Worm (Caenorhabditis elegans): Measurements from ENCODE around the gene cash-1.

Gene cash-1

DNA sequence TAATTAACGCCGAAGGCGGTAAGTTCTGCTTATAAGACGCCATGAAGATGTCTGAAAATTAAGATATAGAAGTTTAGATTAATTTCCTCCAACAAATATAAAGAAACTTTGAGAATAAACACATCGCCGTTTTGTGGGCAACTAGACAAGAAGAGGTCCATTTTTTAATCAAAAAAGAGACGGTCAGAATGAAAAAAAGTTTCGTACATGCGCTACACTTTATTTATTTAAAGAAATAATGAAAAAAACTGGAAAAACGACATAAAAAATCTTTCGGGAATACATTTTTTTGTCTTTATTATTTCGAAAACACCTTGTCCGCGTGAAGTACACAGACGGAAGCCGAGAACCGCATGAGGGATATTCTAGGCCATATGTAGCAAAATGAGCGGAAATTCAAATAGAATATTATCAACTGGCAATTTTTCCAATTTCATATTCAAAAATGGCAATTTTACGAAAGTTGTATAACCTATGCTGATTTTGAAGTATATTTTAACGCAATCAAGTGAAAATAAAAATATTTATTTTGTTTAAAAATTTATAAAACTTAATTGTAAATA is 6.2 kb upstream of the cash-1 start, which contains the start of gene sluh-7 (continued):
- TF ChIP-seq aha-1 (tag) (peak; percentile 79), php-3 (GFP tag; IDR thresholded peaks at IDR 0.05) (no peak), lsy-2 (tag; optimal IDR thresholded peaks at IDR 0.05) (peak in 1 of 2 experiments; percentile 88), F49E8.2 (tag; optimal IDR thresholded peaks at IDR 0.05; ENCODE audit: borderline replicate concordance) (no peak), ZK337.2 (GFP tag; IDR thresholded peaks at IDR 0.05) (peak; percentile 84), lim-7 (GFP tag; IDR thresholded peaks at IDR 0.05) (no peak), egl-27 (tag; optimal IDR thresholded peaks at IDR 0.05) (no peak), hmg-1.1 (GFP tag; IDR thresholded peaks at IDR 0.05) (0 out of 2 replicates have a peak, but pooled peaks have one; percentile 12), ZK546.5 (tag; optimal IDR thresholded peaks at IDR 0.05) (no peak), F10B5.3 (tag; optimal IDR thresholded peaks at IDR 0.05) (no peak), attf-4 (tag; optimal IDR thresholded peaks at IDR 0.05) (no peak), gei-8 (GFP tag; optimal IDR thresholded peaks at IDR 0.05) (no peak), zip-2 (tag; optimal IDR thresholded peaks at IDR 0.05) (no peak), daf-16 (GFP tag; optimal IDR thresholded peaks at IDR 0.05) (no peak), daf-16 (tag; optimal IDR thresholded peaks at IDR 0.05) (peak; percentile 52), jun-1 (tag; optimal IDR thresholded peaks at IDR 0.05) (no peak), fos-1 (tag; optimal IDR thresholded peaks at IDR 0.05) (no peak), nhr-28 (tag; optimal IDR thresholded peaks at IDR 0.05) (peak; percentile 30), dmd-8 (GFP tag; IDR thresholded peaks at IDR 0.05) (no peak), ceh-44 (GFP tag; IDR thresholded peaks at IDR 0.05) (no peak), ceh-62 (tag; optimal IDR thresholded peaks at IDR 0.05) (no peak), ctbp-1 (GFP tag; IDR thresholded peaks at IDR 0.05) (no peak), lin-13 (GFP tag; optimal IDR thresholded peaks at IDR 0.05) (peak; percentile 27), pha-4 (GFP tag; IDR thresholded peaks at IDR 0.05) (no peak), pha-4 (tag; optimal IDR thresholded peaks at IDR 0.05) (no peak)

DNA sequence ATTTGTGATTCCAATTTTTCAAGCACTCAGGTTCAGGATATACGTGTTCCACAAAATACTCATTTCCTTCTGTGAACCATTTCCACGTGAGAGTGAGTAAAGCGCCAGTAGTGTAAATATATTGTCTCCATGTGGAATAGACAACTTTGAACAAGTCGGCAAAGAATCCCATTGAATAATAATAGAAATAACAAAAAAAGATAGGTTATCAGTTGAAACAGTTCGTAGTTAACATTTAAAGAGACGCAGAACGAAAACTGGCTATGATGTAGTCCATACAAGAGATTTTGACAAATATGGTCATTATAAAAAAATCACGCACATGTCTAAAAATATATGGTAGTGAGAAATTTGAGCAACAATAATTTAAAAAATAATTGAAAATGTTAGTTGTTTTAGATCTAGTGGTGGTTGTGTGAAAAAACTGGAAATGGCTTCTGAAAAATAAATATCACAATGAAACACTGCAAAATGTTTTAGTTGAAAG is 4.6 kb upstream of the cash-1 start, which contains the start of gene ceeh-2:
ceeh-2 (minus strand) TSS at position 437 of the 487 bp plus-strand sequence.
- TF ChIP-seq zip-11 (GFP tag; IDR thresholded peaks at IDR 0.05) (no peak), nhr-77 (tag; optimal IDR thresholded peaks at IDR 0.05) (peak; percentile 28), saeg-2 (GFP tag; IDR thresholded peaks at IDR 0.05) (no peak), nhr-28 (tag; optimal IDR thresholded peaks at IDR 0.05) (peak; percentile 59), dmd-6 (GFP tag; IDR thresholded peaks at IDR 0.05) (peak; percentile 36; the same call in 1 of the 2 replicates), dve-1 (tag; optimal IDR thresholded peaks at IDR 0.05; ENCODE audit: insufficient read depth) (peak; percentile 63), ztf-11 (tag; optimal IDR thresholded peaks at IDR 0.05) (no peak), aha-1 (tag) (peak; percentile 33), hlh-11 (tag; optimal IDR thresholded peaks at IDR 0.05) (peak; percentile 8), lin-38 (GFP tag; IDR thresholded peaks at IDR 0.05) (no peak), mdl-1 (tag; optimal IDR thresholded peaks at IDR 0.05) (peak in 1 of 2 experiments; percentile 32), mxl-2 (GFP tag; conservative IDR thresholded peaks at IDR 0.05) (no peak), daf-16 (GFP tag; optimal IDR thresholded peaks at IDR 0.05) (no peak), daf-16 (tag; optimal IDR thresholded peaks at IDR 0.05) (peak; percentile 83), Y5F2A.4 (GFP tag; optimal IDR thresholded peaks at IDR 0.05) (no peak)

DNA sequence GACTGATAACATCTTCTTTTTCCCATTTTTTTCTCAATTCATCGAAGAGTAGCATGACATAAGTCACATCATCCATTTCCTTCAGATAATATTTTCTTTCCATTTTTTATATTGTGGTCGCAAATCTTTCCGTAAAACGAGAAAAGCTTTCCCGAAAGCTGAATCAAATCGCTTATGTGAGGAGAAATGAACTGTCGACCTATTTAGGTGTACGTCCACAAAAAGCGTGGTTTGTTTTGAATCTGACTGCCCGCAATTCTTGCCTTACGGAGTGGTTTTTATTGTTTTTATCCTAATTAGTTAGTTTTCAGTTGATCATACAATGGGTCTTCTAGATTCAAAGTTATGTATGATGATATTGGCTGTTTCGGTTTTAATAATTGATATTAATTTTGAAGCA is 3.8 kb upstream of the cash-1 start, which contains the start of gene ttll-15:
ttll-15 (plus strand) TSS at position 301 of the 400 bp plus-strand sequence.
- no peak for TF ChIP-seq F44E2.7 (GFP tag; IDR thresholded peaks at IDR 0.05)
- no peak for TF ChIP-seq dve-1 (tag; optimal IDR thresholded peaks at IDR 0.05; ENCODE audit: insufficient read depth)
